Fruit fly (Drosophila melanogaster) whole organism, embryonic: ENCODE results near the gene CG10694.
A peak's percentile ranks its signal among the peaks of the same experiment; 100 is the strongest.

Experiments
- CG10274 ChIP-seq: fragments of 200-800 bp; sonication (Bioruptor generic); optimal IDR thresholded peaks from 3 replicates; lab custom pipeline; 2017; ENCODE audit warnings: missing biosample characterization, mild to moderate bottlenecking, missing genetic modification characterization
- CG10654 ChIP-seq: fragments of 200-800 bp; sonication (Bioruptor generic); optimal IDR thresholded peaks from 2 replicates; lab custom pipeline; 2016; ENCODE audit warnings: missing biosample characterization, missing genetic modification characterization
- CG11085 ChIP-seq: fragments of 200-800 bp; sonication (Bioruptor generic); IDR thresholded peaks from 2 replicates; pipeline ENCODE4 v1.3.6; 2022; ENCODE audit warnings: missing biosample characterization, missing genetic modification characterization
- CG11504 ChIP-seq: fragments of 200-800 bp; sonication (Bioruptor generic); optimal IDR thresholded peaks from 3 replicates; lab custom pipeline; 2019; ENCODE audit warnings: missing biosample characterization, mild to moderate bottlenecking, missing genetic modification characterization, moderate library complexity
- CG12769 ChIP-seq: fragments of 200-800 bp; sonication (Bioruptor generic); optimal IDR thresholded peaks from 2 replicates; lab custom pipeline; 2019; ENCODE audit warnings: missing biosample characterization, mild to moderate bottlenecking, missing genetic modification characterization, moderate library complexity
- CG13894 ChIP-seq: fragments of 200-800 bp; sonication (Bioruptor generic); optimal IDR thresholded peaks from 3 replicates; lab custom pipeline; 2018; ENCODE audit warnings: missing biosample characterization, mild to moderate bottlenecking, missing genetic modification characterization, moderate library complexity
- CG17328 ChIP-seq: fragments of 200-800 bp; sonication (Bioruptor generic); IDR thresholded peaks from 2 replicates; pipeline ENCODE4 v1.3.6; 2022; ENCODE audit warnings: missing biosample characterization, missing genetic modification characterization
- CG2116 ChIP-seq: fragments of 200-800 bp; sonication (Bioruptor generic); optimal IDR thresholded peaks from 3 replicates; lab custom pipeline; 2018; ENCODE audit warnings: missing biosample characterization, mild to moderate bottlenecking, missing genetic modification characterization
- CG31388 ChIP-seq: fragments of 200-800 bp; sonication (Bioruptor generic); optimal IDR thresholded peaks from 2 replicates; lab custom pipeline; 2016; ENCODE audit warnings: missing biosample characterization, missing genetic modification characterization
- CG4360 ChIP-seq: fragments of 200-800 bp; sonication (Bioruptor generic); IDR thresholded peaks from 2 replicates; pipeline ENCODE4 v1.3.6; 2022; ENCODE audit warnings: missing biosample characterization, missing genetic modification characterization
- CG4730 ChIP-seq: fragments of 200-800 bp; sonication (Bioruptor generic); IDR thresholded peaks from 2 replicates; pipeline ENCODE4 v1.3.6; 2022; ENCODE audit warnings: missing biosample characterization, missing genetic modification characterization
- CG6272 ChIP-seq: fragments of 200-800 bp; sonication (Bioruptor generic); IDR thresholded peaks from 2 replicates; pipeline ENCODE4 v1.3.6; 2022; ENCODE audit warnings: missing biosample characterization, missing genetic modification characterization
- CG6791 ChIP-seq: fragments of 200-800 bp; sonication (Bioruptor generic); IDR thresholded peaks from 3 replicates; pipeline ENCODE4 v1.3.6; 2022; ENCODE audit warnings: missing biosample characterization, missing genetic modification characterization; ENCODE audit not compliant: partially characterized antibody
- CG7357 ChIP-seq: fragments of 200-800 bp; sonication (Bioruptor generic); IDR thresholded peaks from 3 replicates; pipeline ENCODE4 v1.3.6; 2022; ENCODE audit warnings: missing biosample characterization, missing genetic modification characterization
- CG7556 ChIP-seq: fragments of 200-800 bp; sonication (Bioruptor generic); optimal IDR thresholded peaks from 2 replicates; lab custom pipeline; 2017; ENCODE audit warnings: missing biosample characterization, mild to moderate bottlenecking, missing genetic modification characterization
- CG7786 ChIP-seq: fragments of 200-800 bp; sonication (Bioruptor generic); optimal IDR thresholded peaks from 2 replicates; lab custom pipeline; 2016; ENCODE audit warnings: missing biosample characterization, missing genetic modification characterization
- CG8478 ChIP-seq: fragments of >200 bp; optimal IDR thresholded peaks from 2 replicates; lab custom pipeline; 2018
- CrebB ChIP-seq: fragments of 200-800 bp; sonication (Bioruptor generic); optimal IDR thresholded peaks from 3 replicates; lab custom pipeline; 2018; ENCODE audit warnings: missing biosample characterization, mild to moderate bottlenecking, missing genetic modification characterization
- Dad ChIP-seq: fragments of 200-800 bp; sonication (Bioruptor generic); optimal IDR thresholded peaks from 3 replicates; lab custom pipeline; 2016; ENCODE audit warnings: missing biosample characterization, missing genetic modification characterization
- Drgx ChIP-seq: fragments of 200-800 bp; sonication (Bioruptor generic); IDR thresholded peaks from 2 replicates; pipeline ENCODE4 v1.3.6; 2022; ENCODE audit warnings: missing biosample characterization, missing genetic modification characterization
- E2f2 ChIP-seq: fragments of 200-800 bp; sonication (Bioruptor generic); IDR thresholded peaks from 2 replicates; pipeline ENCODE4 v1.3.6; 2022; ENCODE audit warnings: missing biosample characterization, missing genetic modification characterization
- Ets65A ChIP-seq: fragments of 200-800 bp; sonication (Bioruptor generic); peaks from one replicate; lab custom pipeline; 2016; ENCODE audit warnings: missing biosample characterization, missing genetic modification characterization
- Gug ChIP-seq: fragments of 200-800 bp; sonication (Bioruptor generic); IDR thresholded peaks from 4 replicates; pipeline ENCODE4 v1.3.6; 2022; ENCODE audit warnings: missing biosample characterization, missing genetic modification characterization
- HLH3B ChIP-seq: fragments of 200-800 bp; sonication (Bioruptor generic); IDR thresholded peaks from 2 replicates; pipeline ENCODE4 v1.3.6; 2022; ENCODE audit warnings: missing biosample characterization, missing genetic modification characterization
- HLH54F ChIP-seq: fragments of 200-800 bp; sonication (Bioruptor generic); optimal IDR thresholded peaks from 3 replicates; lab custom pipeline; 2016; ENCODE audit warnings: missing biosample characterization, missing genetic modification characterization
- Hey ChIP-seq: fragments of 200-800 bp; sonication (Bioruptor generic); optimal IDR thresholded peaks from 3 replicates; lab custom pipeline; 2018; ENCODE audit warnings: missing biosample characterization, mild to moderate bottlenecking, missing genetic modification characterization
- Kr ChIP-seq: fragments of 200-800 bp; sonication (Bioruptor generic); optimal IDR thresholded peaks from 2 replicates; lab custom pipeline; 2017; ENCODE audit warnings: missing biosample characterization, mild to moderate bottlenecking, missing genetic modification characterization
- Med ChIP-seq: fragments of 200-800 bp; sonication (Bioruptor generic); peaks from one replicate; lab custom pipeline; 2016; ENCODE audit warnings: missing biosample characterization, missing genetic modification characterization, mild to moderate bottlenecking, inconsistent platforms, moderate library complexity
- Pdp1 ChIP-seq, 2 experiments: fragments of 200-800 bp; sonication (Bioruptor generic); optimal IDR thresholded peaks; 3 replicates each; lab custom pipeline; 2016; ENCODE audit warnings: missing biosample characterization in 2 of 2, missing genetic modification characterization in 2 of 2, mild to moderate bottlenecking in 1 of 2, moderate library complexity in 1 of 2
- Sin3A ChIP-seq: fragments of >200 bp; optimal IDR thresholded peaks from 2 replicates; lab custom pipeline; 2018
- Ssrp ChIP-seq: fragments of 200-800 bp; sonication (Bioruptor generic); optimal IDR thresholded peaks from 2 replicates; lab custom pipeline; 2018; ENCODE audit warnings: missing biosample characterization, mild to moderate bottlenecking, missing genetic modification characterization, moderate library complexity
- abd-A ChIP-seq: fragments of 200-800 bp; sonication (Bioruptor generic); optimal IDR thresholded peaks from 3 replicates; lab custom pipeline; 2019; ENCODE audit warnings: missing biosample characterization, mild to moderate bottlenecking, missing genetic modification characterization, moderate library complexity
- bsh ChIP-seq, 2 experiments: fragments of 200-800 bp; sonication (Bioruptor generic); optimal IDR thresholded peaks; 2 replicates each; lab custom pipeline; 2017 to 2018; ENCODE audit warnings: mild to moderate bottlenecking in 2 of 2, missing biosample characterization in 2 of 2, missing genetic modification characterization in 2 of 2, moderate library complexity in 1 of 2
- ems ChIP-seq: fragments of 200-800 bp; sonication (Bioruptor generic); optimal IDR thresholded peaks from 3 replicates; lab custom pipeline; 2016; ENCODE audit warnings: missing biosample characterization, missing genetic modification characterization
- grn ChIP-seq: fragments of 200-800 bp; sonication (Bioruptor generic); optimal IDR thresholded peaks from 3 replicates; lab custom pipeline; 2017; ENCODE audit warnings: missing biosample characterization, missing genetic modification characterization
- lab ChIP-seq: fragments of 200-800 bp; sonication (Bioruptor generic); optimal IDR thresholded peaks from 3 replicates; lab custom pipeline; 2017; ENCODE audit warnings: missing biosample characterization, missing genetic modification characterization, mild to moderate bottlenecking, moderate library complexity, missing genetic modification reagents
- mam ChIP-seq: fragments of 200-800 bp; sonication (Bioruptor generic); optimal IDR thresholded peaks from 3 replicates; lab custom pipeline; 2016; ENCODE audit warnings: missing biosample characterization, missing genetic modification characterization
- nerfin-1 ChIP-seq: fragments of 200-800 bp; sonication (Bioruptor generic); optimal IDR thresholded peaks from 3 replicates; lab custom pipeline; 2019; ENCODE audit warnings: missing biosample characterization, mild to moderate bottlenecking, missing genetic modification characterization, moderate library complexity
- onecut ChIP-seq: fragments of 200-800 bp; sonication (Bioruptor generic); IDR thresholded peaks from 2 replicates; pipeline ENCODE4 v1.3.6; 2022; ENCODE audit warnings: missing biosample characterization, missing genetic modification characterization
- org-1 ChIP-seq: fragments of 200-800 bp; sonication (Bioruptor generic); optimal IDR thresholded peaks from 2 replicates; lab custom pipeline; 2017; ENCODE audit warnings: missing biosample characterization, missing genetic modification characterization
- sd ChIP-seq: fragments of 200-800 bp; sonication (Bioruptor generic); optimal IDR thresholded peaks from 3 replicates; lab custom pipeline; 2018; ENCODE audit warnings: missing biosample characterization, mild to moderate bottlenecking, missing genetic modification characterization, moderate library complexity
- sob ChIP-seq: fragments of 200-800 bp; sonication (Bioruptor generic); IDR thresholded peaks from 2 replicates; pipeline ENCODE4 v1.3.6; 2022; ENCODE audit warnings: missing biosample characterization, missing genetic modification characterization
- stc ChIP-seq: fragments of 200-800 bp; sonication (Bioruptor generic); IDR thresholded peaks from 2 replicates; pipeline ENCODE4 v1.3.6; 2022; ENCODE audit warnings: missing biosample characterization, missing genetic modification characterization
- tin ChIP-seq: fragments of 200-800 bp; sonication (Bioruptor generic); optimal IDR thresholded peaks from 3 replicates; lab custom pipeline; 2016; ENCODE audit warnings: missing biosample characterization, missing genetic modification characterization
- ttk ChIP-seq: fragments of 200-800 bp; sonication (Bioruptor generic); IDR thresholded peaks from 2 replicates; pipeline ENCODE4 v2.1.2; 2022; ENCODE audit warnings: missing biosample characterization, missing genetic modification characterization
- unpg ChIP-seq: fragments of 200-800 bp; sonication (Bioruptor generic); optimal IDR thresholded peaks from 3 replicates; lab custom pipeline; 2018; ENCODE audit warnings: missing biosample characterization, mild to moderate bottlenecking, missing genetic modification characterization, moderate library complexity
- vfl ChIP-seq: fragments of 200-800 bp; sonication (Bioruptor generic); optimal IDR thresholded peaks from 2 replicates; lab custom pipeline; 2016; ENCODE audit warnings: missing biosample characterization, missing genetic modification characterization
- z ChIP-seq: fragments of 200-800 bp; sonication (Bioruptor generic); IDR thresholded peaks from 3 replicates; pipeline ENCODE4 v1.3.6; 2022; ENCODE audit warnings: missing biosample characterization, missing genetic modification characterization

The CG10694 gene

DNA sequence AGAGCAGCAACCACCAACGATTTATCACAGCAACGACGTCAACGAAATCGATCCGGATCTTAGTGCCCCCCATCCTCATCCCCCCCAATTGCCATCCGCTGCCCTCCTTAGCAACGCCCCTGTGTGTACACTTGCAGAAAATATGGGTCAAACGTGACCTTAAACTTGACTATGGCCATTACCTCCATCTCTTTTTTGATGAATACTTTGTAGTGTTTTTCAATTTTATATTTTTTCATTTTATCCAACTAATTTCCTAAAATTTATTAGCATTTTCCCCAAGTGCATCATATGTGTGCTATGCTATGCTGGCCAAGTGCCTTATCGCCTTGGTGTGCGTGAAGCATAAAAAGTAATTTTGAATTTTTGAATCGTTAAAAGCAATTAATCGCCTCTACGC, 35.8 kb downstream of the CG10694 start (continued):
- peak; percentile 19 for TF ChIP-seq tin (GFP tag; lab: Kevin White, UChicago)
- TF ChIP-seq onecut (GFP tag; lab: Robert Waterston, UW), result peak; percentile 5; the same call in 1 of the 2 replicates
- peak; percentile 32; the same call in 1 of the 2 replicates for TF ChIP-seq HLH3B (GFP tag; lab: Robert Waterston, UW)
- TF ChIP-seq CG31388 (GFP tag; lab: Kevin White, UChicago), result no peak
- no peak for TF ChIP-seq CG7357
- TF ChIP-seq CG11504, result peak; percentile 57
- 0 out of 2 replicates have a peak, but pooled peaks have one; percentile 19 for TF ChIP-seq CG4730 (GFP tag; lab: Robert Waterston, UW)
- no peak for TF ChIP-seq grn (GFP tag; lab: Kevin White, UChicago)
- TF ChIP-seq lab (GFP tag; lab: Kevin White, UChicago), result peak; percentile 24
- no peak for TF ChIP-seq z (GFP tag; lab: Robert Waterston, UW)
- TF ChIP-seq Ssrp (tag; lab: Kevin White, UChicago), result peak; percentile 7
- no peak for TF ChIP-seq E2f2 (GFP tag; lab: Robert Waterston, UW)
- 0 out of 2 replicates have a peak, but pooled peaks have one; percentile 40 for TF ChIP-seq stc
- TF ChIP-seq unpg (GFP tag; lab: Kevin White, UChicago), result peak; percentile 16
- peak in 1 of 2 experiments; percentile 6 for TF ChIP-seq Pdp1 (GFP tag; optimal IDR thresholded peaks at IDR 0.05; lab: Kevin White, UChicago)
- 0 out of 2 replicates have a peak, but pooled peaks have one; percentile 25 for TF ChIP-seq CG17328
- no peak for TF ChIP-seq CG12769
- TF ChIP-seq, all 482 proteins: peak for 92

DNA sequence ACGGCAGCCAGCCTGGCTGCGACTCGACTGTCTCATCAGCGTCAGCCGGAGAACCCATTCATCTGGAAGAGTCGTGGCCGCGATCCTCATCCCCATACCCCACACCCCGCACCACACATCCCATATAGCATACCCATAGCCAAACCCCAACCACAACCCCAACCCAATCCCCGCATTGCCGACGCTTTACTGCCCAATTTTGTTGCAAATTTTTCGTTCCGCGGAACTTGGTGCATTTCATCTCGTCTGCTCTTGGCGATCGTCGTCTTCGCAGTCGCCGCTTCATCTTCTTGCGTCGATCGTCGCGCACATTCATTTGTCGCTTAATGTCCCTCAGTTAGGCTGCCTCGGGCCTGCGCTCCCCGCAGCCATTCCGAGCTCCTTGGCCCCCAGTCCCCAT, 36.2 kb downstream of the CG10694 start:
- no peak for TF ChIP-seq sob (GFP tag; lab: Robert Waterston, UW)
- TF ChIP-seq abd-A, result no peak
- TF ChIP-seq HLH54F (GFP tag; lab: Kevin White, UChicago), result no peak
- no peak for TF ChIP-seq CG7556 (GFP tag; lab: Kevin White, UChicago)
- TF ChIP-seq CG6791 (GFP tag; lab: Robert Waterston, UW), result no peak
- peak; percentile 57 for TF ChIP-seq Ets65A
- TF ChIP-seq, all 482 proteins: peak for 1

DNA sequence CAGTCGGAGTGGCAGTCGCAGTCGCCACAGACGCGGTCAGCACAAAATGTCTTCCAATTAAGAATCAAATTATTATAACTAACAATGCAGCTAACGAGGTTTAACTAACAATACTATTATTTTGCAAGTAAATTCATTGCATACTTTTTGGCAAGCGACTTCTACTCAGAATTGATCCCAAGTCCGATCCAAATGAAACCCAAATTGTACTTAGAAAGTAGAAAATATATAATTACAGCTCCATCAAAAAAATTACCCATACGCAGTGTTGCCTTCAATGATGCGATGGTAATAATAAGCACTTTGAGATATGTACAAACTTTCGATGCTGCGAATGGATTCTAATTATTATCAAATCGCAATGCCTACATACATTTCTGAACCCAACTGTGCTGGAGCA, 36.6 kb downstream of the CG10694 start:
- TF ChIP-seq Hey (tag; lab: Kevin White, UChicago), result no peak
- peak in 1 of 2 experiments; percentile 48 for TF ChIP-seq bsh (GFP tag; optimal IDR thresholded peaks at IDR 0.05; lab: Kevin White, UChicago)
- TF ChIP-seq CG2116, result no peak
- peak; percentile 31; the same call in 1 of the 2 replicates for TF ChIP-seq Drgx (GFP tag; lab: Robert Waterston, UW)
- no peak for TF ChIP-seq nerfin-1 (tag; lab: Kevin White, UChicago)

DNA sequence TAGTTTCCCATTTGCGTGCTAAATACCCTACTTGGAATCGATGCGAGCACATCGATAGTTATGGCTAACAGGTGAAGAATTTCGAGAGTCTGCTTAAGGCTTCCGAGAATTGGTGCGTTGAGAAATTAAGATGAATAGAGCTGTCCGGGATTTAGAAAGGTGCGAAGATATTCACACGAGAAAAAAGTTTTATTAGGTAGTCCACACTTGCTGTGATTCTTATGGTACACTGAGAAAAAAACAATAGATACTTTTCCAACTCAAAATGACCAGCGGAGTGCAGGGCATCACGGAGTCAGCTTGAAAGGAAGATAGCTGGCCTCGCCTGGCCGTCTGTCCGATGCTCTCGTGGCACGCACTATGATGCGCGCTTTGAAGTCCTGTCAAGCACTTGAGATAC, 37.4 kb downstream of the CG10694 start:
- TF ChIP-seq org-1 (GFP tag; lab: Kevin White, UChicago) (no peak), Sin3A (lab: Kevin White, UChicago) (no peak), CG10654 (no peak), vfl (GFP tag; lab: Kevin White, UChicago) (no peak), CrebB (tag; lab: Kevin White, UChicago) (no peak), CG4360 (GFP tag; lab: Robert Waterston, UW) (no peak), Gug (GFP tag; lab: Robert Waterston, UW) (no peak), CG8478 (lab: Kevin White, UChicago) (no peak), CG7786 (GFP tag; lab: Kevin White, UChicago) (no peak), Med (peak; percentile 7), CG11085 (no peak), CG13894 (no peak), abd-A (no peak), sd (tag; lab: Kevin White, UChicago) (no peak), CG2116 (no peak), ems (GFP tag; lab: Kevin White, UChicago) (no peak), CG10274 (GFP tag; lab: Kevin White, UChicago) (peak; percentile 58), CG6272 (no peak), ttk (GFP tag; lab: Robert Waterston, UW) (no peak), Dad (GFP tag; lab: Kevin White, UChicago) (no peak), Kr (GFP tag; lab: Kevin White, UChicago) (no peak), Ssrp (tag; lab: Kevin White, UChicago) (no peak), bsh (GFP tag; optimal IDR thresholded peaks at IDR 0.05; lab: Kevin White, UChicago) (peak in 1 of 2 experiments; percentile 86), mam (GFP tag; lab: Kevin White, UChicago) (no peak)
